Worm (Caenorhabditis elegans) whole organism, young adult: ENCODE measurements around the gene ugt-9.

Experiments used
- D2030.7 ChIP-seq: fragments of 200-800 bp; sonication (Bioruptor generic); IDR thresholded peaks from 2 replicates; pipeline ENCODE4 v1.3.6; 2022; ENCODE audit warnings: missing genetic modification reagents, missing genetic modification characterization, missing compliant biosample characterization
- F22D6.2 ChIP-seq: sonication (generic microtip); optimal IDR thresholded peaks from 2 replicates; lab custom pipeline; 2016; ENCODE audit warnings: mild to moderate bottlenecking, missing genetic modification characterization, missing compliant biosample characterization
- F23B12.7 ChIP-seq: sonication (generic microtip); optimal IDR thresholded peaks from 2 replicates; lab custom pipeline; 2017; ENCODE audit warnings: missing genetic modification characterization, mild to moderate bottlenecking, missing compliant biosample characterization, antibody characterized with exemption, moderate library complexity; ENCODE audit not compliant: insufficient read depth
- F55B11.4 ChIP-seq: sonication (generic microtip); optimal IDR thresholded peaks from 2 replicates; lab custom pipeline; 2016; ENCODE audit warnings: missing compliant biosample characterization, missing genetic modification characterization, borderline replicate concordance; ENCODE audit not compliant: insufficient read depth
- T07F8.4 ChIP-seq: sonication (generic microtip); optimal IDR thresholded peaks from 2 replicates; lab custom pipeline; 2016; ENCODE audit warnings: mild to moderate bottlenecking, missing genetic modification characterization, moderate library complexity, missing compliant biosample characterization
- Y67H2A.10 ChIP-seq: fragments of 200-800 bp; sonication (Bioruptor generic); conservative IDR thresholded peaks from 2 replicates; pipeline ENCODE4 v1.3.6; 2022; ENCODE audit warnings: missing genetic modification reagents, missing genetic modification characterization, missing compliant biosample characterization
- ama-1 ChIP-seq, 3 experiments: fragments of 150-350 bp in 1 of 3; sonication (generic microtip) in 2 of 3; optimal IDR thresholded peaks; 2 replicates each; lab custom pipeline; 2014 to 2018; ENCODE audit warnings: missing biosample characterization in 2 of 3, missing genetic modification characterization in 2 of 3, missing genetic modification reagents in 2 of 3
- aptf-3 ChIP-seq: fragments of 200-800 bp; sonication (Bioruptor generic); IDR thresholded peaks from 2 replicates; pipeline ENCODE4 v1.3.6; 2022; ENCODE audit warnings: missing genetic modification characterization, missing compliant biosample characterization
- cebp-1 ChIP-seq, 2 experiments: fragments of 200-800 bp in 1 of 2; sonication (Bioruptor generic) in 1 of 2; sonication (generic microtip) in 1 of 2; IDR thresholded peaks in 1 of 2; optimal IDR thresholded peaks in 1 of 2; 2 replicates each; pipeline versions ENCODE4 v1.3.6 to Lab custom; 2017 to 2022; ENCODE audit warnings: missing compliant biosample characterization in 2 of 2, missing genetic modification characterization in 2 of 2, mild to moderate bottlenecking in 1 of 2, missing genetic modification reagents in 1 of 2, moderate library complexity in 1 of 2
- cebp-2 ChIP-seq: fragments of 200-800 bp; sonication (Bioruptor generic); IDR thresholded peaks from 2 replicates; pipeline ENCODE4 v1.3.6; 2022; ENCODE audit warnings: missing genetic modification characterization, missing compliant biosample characterization
- ceh-91 ChIP-seq: fragments of 200-800 bp; sonication (Bioruptor generic); IDR thresholded peaks from 2 replicates; pipeline ENCODE4 v1.3.6; 2022; ENCODE audit warnings: missing genetic modification reagents, missing genetic modification characterization, missing compliant biosample characterization
- dpl-1 ChIP-seq: fragments of 150-350 bp; optimal IDR thresholded peaks from 2 replicates; lab custom pipeline; 2014; ENCODE audit warnings: missing biosample characterization, missing genetic modification reagents, missing genetic modification characterization
- hmg-1.2 ChIP-seq: fragments of 200-800 bp; sonication (Bioruptor generic); IDR thresholded peaks from 2 replicates; pipeline ENCODE4 v1.3.6; 2022; ENCODE audit warnings: missing genetic modification reagents, missing genetic modification characterization, missing compliant biosample characterization
- hrde-1 ChIP-seq: sonication (generic microtip); optimal IDR thresholded peaks from 2 replicates; lab custom pipeline; 2016; ENCODE audit warnings: missing genetic modification characterization, mild to moderate bottlenecking, missing compliant biosample characterization, moderate library complexity, missing genotype, missing genetic modification reagents, borderline replicate concordance
- hsf-1 ChIP-seq: fragments of 200-800 bp; sonication (Bioruptor generic); IDR thresholded peaks from 2 replicates; pipeline ENCODE4 v1.3.6; 2022; ENCODE audit warnings: missing genetic modification reagents, missing genetic modification characterization, missing compliant biosample characterization
- let-607 ChIP-seq, 2 experiments: fragments of 200-800 bp in 1 of 2; sonication (Bioruptor generic) in 1 of 2; sonication (generic microtip) in 1 of 2; optimal IDR thresholded peaks; 2 replicates each; lab custom pipeline; 2016 to 2018; ENCODE audit warnings: mild to moderate bottlenecking in 2 of 2, missing compliant biosample characterization in 2 of 2, missing genetic modification characterization in 2 of 2, moderate library complexity in 2 of 2, missing genotype in 1 of 2
- lin-40 ChIP-seq: sonication (generic microtip); optimal IDR thresholded peaks from 2 replicates; lab custom pipeline; 2016; ENCODE audit warnings: missing genetic modification characterization, mild to moderate bottlenecking, missing compliant biosample characterization, missing genotype, missing genetic modification reagents
- lin-54 ChIP-seq: fragments of 200-800 bp; sonication (Bioruptor generic); optimal IDR thresholded peaks from 2 replicates; lab custom pipeline; 2018; ENCODE audit warnings: mild to moderate bottlenecking, missing genetic modification characterization, missing compliant biosample characterization
- lsy-27 ChIP-seq: sonication (generic microtip); optimal IDR thresholded peaks from 2 replicates; lab custom pipeline; 2017; ENCODE audit warnings: missing genetic modification characterization, mild to moderate bottlenecking, missing compliant biosample characterization, antibody characterized with exemption, missing genotype, borderline replicate concordance; ENCODE audit not compliant: insufficient read depth
- madf-3 ChIP-seq: fragments of 200-800 bp; sonication (Bioruptor generic); IDR thresholded peaks from 2 replicates; pipeline ENCODE4 v1.3.6; 2022; ENCODE audit warnings: missing genetic modification reagents, missing genetic modification characterization, missing compliant biosample characterization
- mel-28 ChIP-seq: sonication (generic microtip); optimal IDR thresholded peaks from 2 replicates; lab custom pipeline; 2016; ENCODE audit warnings: borderline replicate concordance, mild to moderate bottlenecking, missing genetic modification characterization, missing compliant biosample characterization
- mes-4 ChIP-seq: sonication (generic microtip); optimal IDR thresholded peaks from 2 replicates; lab custom pipeline; 2016; ENCODE audit warnings: missing genotype, missing genetic modification characterization, missing compliant biosample characterization
- mxl-1 ChIP-seq: sonication (generic microtip); optimal IDR thresholded peaks from 2 replicates; lab custom pipeline; 2016; ENCODE audit warnings: missing genetic modification characterization, missing compliant biosample characterization
- nfyb-1 ChIP-seq: fragments of 200-800 bp; sonication (Bioruptor generic); IDR thresholded peaks from 2 replicates; pipeline ENCODE4 v1.3.6; 2022; ENCODE audit warnings: missing genetic modification reagents, missing genetic modification characterization, missing compliant biosample characterization
- nhr-120 ChIP-seq: fragments of 200-800 bp; sonication (Bioruptor generic); IDR thresholded peaks from 2 replicates; pipeline ENCODE4 v1.3.6; 2022; ENCODE audit warnings: missing genetic modification characterization, missing compliant biosample characterization
- pbrm-1 ChIP-seq: fragments of 200-800 bp; sonication (Bioruptor generic); IDR thresholded peaks from 2 replicates; pipeline ENCODE4 v1.3.6; 2022; ENCODE audit warnings: missing genetic modification reagents, missing genetic modification characterization, missing compliant biosample characterization
- sea-2 ChIP-seq: fragments of 200-800 bp; sonication (Bioruptor generic); IDR thresholded peaks from 2 replicates; pipeline ENCODE4 v1.3.6; 2022; ENCODE audit warnings: missing genetic modification characterization, missing compliant biosample characterization
- sptf-2 ChIP-seq: fragments of 200-800 bp; sonication (Bioruptor generic); optimal IDR thresholded peaks from 2 replicates; lab custom pipeline; 2018; ENCODE audit warnings: mild to moderate bottlenecking, missing genetic modification characterization, missing compliant biosample characterization
- tlf-1 ChIP-seq: fragments of 200-800 bp; sonication (Bioruptor generic); optimal IDR thresholded peaks from 2 replicates; lab custom pipeline; 2018; ENCODE audit warnings: mild to moderate bottlenecking, missing genetic modification characterization, missing compliant biosample characterization
- zim-3 ChIP-seq: sonication (generic microtip); optimal IDR thresholded peaks from 2 replicates; lab custom pipeline; 2017; ENCODE audit warnings: mild to moderate bottlenecking, missing genetic modification characterization, moderate library complexity, missing compliant biosample characterization
- ztf-22 ChIP-seq: fragments of 200-800 bp; sonication (Bioruptor generic); optimal IDR thresholded peaks from 2 replicates; lab custom pipeline; 2018; ENCODE audit warnings: mild to moderate bottlenecking, missing genetic modification characterization, moderate library complexity, missing compliant biosample characterization
- ztf-25 ChIP-seq: fragments of 200-800 bp; sonication (Bioruptor generic); IDR thresholded peaks from 2 replicates; pipeline ENCODE4 v1.3.6; 2022; ENCODE audit warnings: missing genetic modification reagents, missing genetic modification characterization, missing compliant biosample characterization
- ztf-3 ChIP-seq: fragments of 200-800 bp; sonication (Bioruptor generic); optimal IDR thresholded peaks from 2 replicates; lab custom pipeline; 2018; ENCODE audit warnings: mild to moderate bottlenecking, missing genetic modification characterization, missing compliant biosample characterization

The ugt-9 gene

DNA sequence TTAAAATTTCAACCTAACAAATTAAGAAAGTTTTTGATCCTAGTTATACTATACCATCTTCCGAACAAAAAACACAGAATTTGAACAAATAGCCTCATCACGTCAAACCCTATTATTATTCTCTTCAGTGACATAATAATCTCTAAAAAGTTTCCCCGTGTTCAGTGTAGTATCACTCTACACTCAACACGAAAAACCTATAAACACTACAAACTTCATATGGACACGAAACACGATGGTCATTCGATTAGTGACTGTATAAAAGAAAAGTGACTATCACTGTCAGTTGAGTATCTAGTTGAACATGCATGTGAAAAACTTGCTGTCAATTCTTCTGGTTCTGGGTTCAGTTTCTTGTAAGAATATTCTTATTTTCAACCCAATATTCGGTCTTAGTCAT is 7.8 kb downstream of the ugt-9 start, which contains the start of gene ugt-8:
Gene ugt-8, plus strand, starts transcription at position 235 of the 400 bp plus-strand sequence.
- TF ChIP-seq sea-2 (GFP tag; lab: Robert Waterston, UW) (no peak), mel-28 (tag; lab: Kevin White, UChicago) (no peak), ztf-3 (GFP tag; lab: Kevin White, UChicago) (no peak), D2030.7 (GFP tag; lab: Robert Waterston, UW) (no peak), lsy-27 (tag; lab: Kevin White, UChicago) (no peak), pbrm-1 (GFP tag; lab: Robert Waterston, UW) (no peak), mxl-1 (no peak), nhr-120 (GFP tag; lab: Robert Waterston, UW) (no peak), mes-4 (tag; lab: Kevin White, UChicago) (no peak), let-607 (tag; optimal IDR thresholded peaks at IDR 0.05; lab: Kevin White, UChicago) (no peak), lin-54 (GFP tag; lab: Kevin White, UChicago) (no peak), hsf-1 (GFP tag; lab: Robert Waterston, UW) (no peak), ama-1 (optimal IDR thresholded peaks at IDR 0.05; lab: Kevin White, UChicago) (no peak), ama-1 (GFP tag; optimal IDR thresholded peaks at IDR 0.05; lab: Kevin White, UChicago) (no peak), ceh-91 (GFP tag; lab: Robert Waterston, UW) (no peak), F55B11.4 (no peak), dpl-1 (GFP tag; lab: Kevin White, UChicago) (no peak), hrde-1 (tag; lab: Kevin White, UChicago) (no peak), cebp-2 (GFP tag; lab: Robert Waterston, UW) (no peak), aptf-3 (no peak)

- TF ChIP-seq nhr-120 (GFP tag; lab: Robert Waterston, UW) (no peak), T07F8.4 (no peak), hmg-1.2 (no peak), cebp-2 (GFP tag; lab: Robert Waterston, UW) (no peak), Y67H2A.10 (GFP tag; lab: Robert Waterston, UW) (no peak), nfyb-1 (no peak), cebp-1 (GFP tag; IDR thresholded peaks at IDR 0.05; lab: Robert Waterston, UW) (no peak), cebp-1 (tag; optimal IDR thresholded peaks at IDR 0.05; lab: Kevin White, UChicago) (no peak), madf-3 (GFP tag; lab: Robert Waterston, UW) (no peak), F22D6.2 (tag; lab: Kevin White, UChicago) (no peak), mes-4 (tag; lab: Kevin White, UChicago) (no peak), ztf-22 (no peak), hsf-1 (GFP tag; lab: Robert Waterston, UW) (no peak), ztf-25 (GFP tag; lab: Robert Waterston, UW) (no peak), tlf-1 (no peak), F23B12.7 (no peak), zim-3 (tag; lab: Kevin White, UChicago) (no peak)
Measured at ce11 chrV:4905953-4906352, 10.1 kb downstream of the ugt-9 start, which contains the start of gene ugt-14. TSS of gene ugt-14 (plus strand) at chrV:4906253.

DNA sequence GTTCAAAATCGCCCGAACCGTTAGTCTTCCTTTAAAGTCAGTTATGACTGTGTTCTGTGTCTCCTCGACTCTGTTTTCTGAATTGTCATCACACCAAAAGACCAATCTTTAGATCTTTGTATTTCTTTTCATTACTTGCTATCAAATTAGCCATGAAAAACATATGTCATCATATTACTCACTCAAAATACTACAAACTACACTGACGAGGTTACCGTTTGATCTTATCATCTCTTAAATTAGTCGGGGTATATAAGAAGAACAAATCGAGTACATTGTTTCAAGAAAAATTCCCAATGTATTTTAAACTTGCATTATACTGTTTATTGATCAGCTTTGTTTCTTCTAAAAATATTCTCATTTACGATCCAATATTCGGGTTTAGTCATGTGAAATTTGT is 12.7 kb downstream of the ugt-9 start, which contains the start of gene ugt-13:
Gene ugt-13, plus strand, starts transcription at position 294 of the 400 bp plus-strand sequence.
- TF ChIP-seq lin-40 (tag; lab: Kevin White, UChicago) (peak; percentile 7), sptf-2 (GFP tag; lab: Kevin White, UChicago) (no peak)
